Fruit fly (Drosophila melanogaster) S2 (cell line): ENCODE measurements around the gene CG32642.

Source experiments
- CG8478 ChIP-seq: fragments of >200 bp; optimal IDR thresholded peaks from 2 replicates; lab custom pipeline; 2018
- CTCF ChIP-seq, 2 experiments: fragments of >200 bp; optimal IDR thresholded peaks; 2 replicates each; lab custom pipeline; 2018

- TF ChIP-seq CG8478 (lab: Kevin White, UChicago) (no peak), CTCF (optimal IDR thresholded peaks at IDR 0.05; lab: Kevin White, UChicago) (no peak)
Observed at dm6 chrX:12988025-12988801, 29.2 kb downstream of the CG32642 start, which contains the start of gene rsh.
